Fruit fly (Drosophila melanogaster) whole organism, prepupa: ENCODE data around the gene CG1889.

Experiments
- Blimp-1 ChIP-seq: fragments of 200-800 bp; sonication (Bioruptor generic); optimal IDR thresholded peaks from 3 replicates; lab custom pipeline; 2017; ENCODE audit warnings: missing biosample characterization, missing genetic modification characterization, mild to moderate bottlenecking, moderate library complexity, missing genetic modification reagents
- CG10631 ChIP-seq: fragments of 200-800 bp; sonication (Bioruptor generic); optimal IDR thresholded peaks from 2 replicates; lab custom pipeline; 2016; ENCODE audit warnings: missing biosample characterization, missing genetic modification characterization
- CG10669 ChIP-seq: fragments of 200-800 bp; sonication (Bioruptor generic); optimal IDR thresholded peaks from 3 replicates; lab custom pipeline; 2018; ENCODE audit warnings: missing biosample characterization, mild to moderate bottlenecking, missing genetic modification characterization, moderate library complexity
- CG11762 ChIP-seq: fragments of 200-800 bp; sonication (Bioruptor generic); optimal IDR thresholded peaks from 3 replicates; lab custom pipeline; 2016; ENCODE audit warnings: missing biosample characterization, missing genetic modification characterization; ENCODE audit not compliant: insufficient read depth
- CG15336 ChIP-seq: fragments of 200-800 bp; sonication (Bioruptor generic); IDR thresholded peaks from 2 replicates; pipeline ENCODE4 v1.3.6; 2022; ENCODE audit warnings: missing biosample characterization, missing genetic modification characterization
- CG1621 ChIP-seq: fragments of 200-800 bp; sonication (Bioruptor generic); optimal IDR thresholded peaks from 3 replicates; lab custom pipeline; 2018; ENCODE audit warnings: missing biosample characterization, mild to moderate bottlenecking, missing genetic modification characterization
- CG16779 ChIP-seq: fragments of 200-800 bp; sonication (Bioruptor generic); optimal IDR thresholded peaks from 3 replicates; lab custom pipeline; 2017; ENCODE audit warnings: missing biosample characterization, mild to moderate bottlenecking, missing genetic modification characterization
- CG3032 ChIP-seq: fragments of 200-800 bp; optimal IDR thresholded peaks from 2 replicates; lab custom pipeline; 2019; ENCODE audit warnings: missing biosample characterization, mild to moderate bottlenecking, missing genetic modification characterization, moderate library complexity
- CG34406 ChIP-seq: fragments of 200-800 bp; sonication (Bioruptor generic); optimal IDR thresholded peaks from 3 replicates; lab custom pipeline; 2016; ENCODE audit warnings: missing biosample characterization, missing genetic modification characterization
- CG3919 ChIP-seq: fragments of 200-800 bp; sonication (Bioruptor generic); optimal IDR thresholded peaks from 3 replicates; lab custom pipeline; 2016; ENCODE audit warnings: missing biosample characterization, missing genetic modification characterization
- CG4318 ChIP-seq: fragments of 200-800 bp; sonication (Bioruptor generic); optimal IDR thresholded peaks from 3 replicates; lab custom pipeline; 2017; ENCODE audit warnings: missing biosample characterization, mild to moderate bottlenecking, missing genetic modification characterization
- CG6792 ChIP-seq: fragments of 200-800 bp; sonication (Bioruptor generic); optimal IDR thresholded peaks from 3 replicates; lab custom pipeline; 2016; ENCODE audit warnings: missing biosample characterization, missing genetic modification characterization
- CG6808 ChIP-seq: fragments of 200-800 bp; sonication (Bioruptor generic); optimal IDR thresholded peaks from 3 replicates; lab custom pipeline; 2017; ENCODE audit warnings: missing biosample characterization, missing genetic modification characterization, mild to moderate bottlenecking, moderate library complexity, missing genetic modification reagents
- CG7368 ChIP-seq: fragments of 200-800 bp; sonication (Bioruptor generic); optimal IDR thresholded peaks from 3 replicates; lab custom pipeline; 2016; ENCODE audit warnings: missing biosample characterization, missing genetic modification characterization
- CG8119 ChIP-seq: fragments of 200-800 bp; sonication (Bioruptor generic); IDR thresholded peaks from 3 replicates; pipeline ENCODE4 v1.3.6; 2022; ENCODE audit warnings: missing biosample characterization, missing genetic modification characterization
- CG8319 ChIP-seq: fragments of 200-800 bp; sonication (Bioruptor generic); optimal IDR thresholded peaks from 3 replicates; lab custom pipeline; 2016; ENCODE audit warnings: missing biosample characterization, missing genetic modification characterization
- CG9139 ChIP-seq: fragments of 200-800 bp; sonication (Bioruptor generic); optimal IDR thresholded peaks from 3 replicates; lab custom pipeline; 2017; ENCODE audit warnings: missing biosample characterization, mild to moderate bottlenecking, missing genetic modification characterization
- Eip75B ChIP-seq: fragments of 200-800 bp; sonication (Bioruptor generic); optimal IDR thresholded peaks from 3 replicates; lab custom pipeline; 2016; ENCODE audit warnings: missing biosample characterization, missing genetic modification characterization
- Eip78C ChIP-seq: fragments of 200-800 bp; sonication (Bioruptor generic); peaks from one replicate; lab custom pipeline; 2016; ENCODE audit warnings: missing biosample characterization, missing genetic modification characterization
- Ets21C ChIP-seq: fragments of 200-800 bp; sonication (Bioruptor generic); optimal IDR thresholded peaks from 3 replicates; lab custom pipeline; 2016; ENCODE audit warnings: missing biosample characterization, missing genetic modification characterization
- Ets96B ChIP-seq: fragments of 200-800 bp; optimal IDR thresholded peaks from 2 replicates; lab custom pipeline; 2019; ENCODE audit warnings: missing biosample characterization, mild to moderate bottlenecking, missing genetic modification characterization, moderate library complexity
- Hr39 ChIP-seq: fragments of 200-800 bp; sonication (Bioruptor generic); optimal IDR thresholded peaks from 2 replicates; lab custom pipeline; 2016; ENCODE audit warnings: missing biosample characterization, missing genetic modification characterization
- Lpt ChIP-seq: fragments of 200-800 bp; sonication (Bioruptor generic); optimal IDR thresholded peaks from 3 replicates; lab custom pipeline; 2016; ENCODE audit warnings: missing biosample characterization, missing genetic modification characterization
- OdsH ChIP-seq: fragments of 200-800 bp; sonication (Bioruptor generic); optimal IDR thresholded peaks from 3 replicates; lab custom pipeline; 2016; ENCODE audit warnings: missing biosample characterization, missing genetic modification characterization
- Sox102F ChIP-seq: fragments of 200-800 bp; sonication (Bioruptor generic); optimal IDR thresholded peaks from 2 replicates; lab custom pipeline; 2016; ENCODE audit warnings: missing biosample characterization, mild to moderate bottlenecking, missing genetic modification characterization
- Sox14 ChIP-seq: fragments of 200-800 bp; sonication (Bioruptor generic); optimal IDR thresholded peaks from 3 replicates; lab custom pipeline; 2016; ENCODE audit warnings: missing biosample characterization, missing genetic modification characterization
- Sox15 ChIP-seq: fragments of 200-800 bp; sonication (Bioruptor generic); optimal IDR thresholded peaks from 3 replicates; lab custom pipeline; 2016; ENCODE audit warnings: missing biosample characterization, missing genetic modification characterization
- achi ChIP-seq: fragments of 200-800 bp; sonication (Bioruptor generic); optimal IDR thresholded peaks from 3 replicates; lab custom pipeline; 2016; ENCODE audit warnings: missing biosample characterization, missing genetic modification characterization
- acj6 ChIP-seq: fragments of 200-800 bp; sonication (Bioruptor generic); optimal IDR thresholded peaks from 3 replicates; lab custom pipeline; 2016; ENCODE audit warnings: missing biosample characterization, missing genetic modification characterization
- esn ChIP-seq: fragments of 200-800 bp; sonication (Bioruptor generic); optimal IDR thresholded peaks from 2 replicates; lab custom pipeline; 2016; ENCODE audit warnings: missing biosample characterization, mild to moderate bottlenecking, missing genetic modification characterization, moderate library complexity
- fd59A ChIP-seq: fragments of 200-800 bp; sonication (Bioruptor generic); optimal IDR thresholded peaks from 2 replicates; lab custom pipeline; 2017; ENCODE audit warnings: missing biosample characterization, mild to moderate bottlenecking, missing genetic modification characterization, missing genetic modification reagents
- fkh ChIP-seq: fragments of 200-800 bp; sonication (Bioruptor generic); optimal IDR thresholded peaks from 3 replicates; lab custom pipeline; 2017; ENCODE audit warnings: missing biosample characterization, mild to moderate bottlenecking, missing genetic modification characterization, moderate library complexity
- lz ChIP-seq: fragments of 200-800 bp; sonication (Bioruptor generic); optimal IDR thresholded peaks from 3 replicates; lab custom pipeline; 2016; ENCODE audit warnings: missing biosample characterization, missing genetic modification characterization
- pdm3 ChIP-seq: fragments of 200-800 bp; sonication (Bioruptor generic); optimal IDR thresholded peaks from 3 replicates; lab custom pipeline; 2016; ENCODE audit warnings: missing biosample characterization, missing genetic modification characterization
- salr ChIP-seq, 2 experiments: fragments of 200-800 bp; sonication (Bioruptor generic); optimal IDR thresholded peaks; 3 replicates each; lab custom pipeline; 2016 to 2018; ENCODE audit warnings: missing biosample characterization in 2 of 2, missing genetic modification characterization in 2 of 2, mild to moderate bottlenecking in 1 of 2
- spab ChIP-seq: fragments of 200-800 bp; sonication (Bioruptor generic); optimal IDR thresholded peaks from 2 replicates; lab custom pipeline; 2017; ENCODE audit warnings: missing biosample characterization, mild to moderate bottlenecking, missing genetic modification characterization, missing genetic modification reagents
- ss ChIP-seq, 2 experiments: fragments of 200-800 bp; sonication (Bioruptor generic); optimal IDR thresholded peaks; 2 replicates in 1 of 2; 3 replicates in 1 of 2; lab custom pipeline; 2017 to 2018; ENCODE audit warnings: mild to moderate bottlenecking in 2 of 2, missing biosample characterization in 2 of 2, missing genetic modification characterization in 2 of 2, moderate library complexity in 1 of 2
- svp ChIP-seq: fragments of 200-800 bp; sonication (Bioruptor generic); peaks from one replicate; lab custom pipeline; 2016; ENCODE audit warnings: missing biosample characterization, missing genetic modification characterization
- vri ChIP-seq: fragments of 200-800 bp; sonication (Bioruptor generic); optimal IDR thresholded peaks from 3 replicates; lab custom pipeline; 2016; ENCODE audit warnings: missing biosample characterization, mild to moderate bottlenecking, missing genetic modification characterization

CG1889 gene

DNA sequence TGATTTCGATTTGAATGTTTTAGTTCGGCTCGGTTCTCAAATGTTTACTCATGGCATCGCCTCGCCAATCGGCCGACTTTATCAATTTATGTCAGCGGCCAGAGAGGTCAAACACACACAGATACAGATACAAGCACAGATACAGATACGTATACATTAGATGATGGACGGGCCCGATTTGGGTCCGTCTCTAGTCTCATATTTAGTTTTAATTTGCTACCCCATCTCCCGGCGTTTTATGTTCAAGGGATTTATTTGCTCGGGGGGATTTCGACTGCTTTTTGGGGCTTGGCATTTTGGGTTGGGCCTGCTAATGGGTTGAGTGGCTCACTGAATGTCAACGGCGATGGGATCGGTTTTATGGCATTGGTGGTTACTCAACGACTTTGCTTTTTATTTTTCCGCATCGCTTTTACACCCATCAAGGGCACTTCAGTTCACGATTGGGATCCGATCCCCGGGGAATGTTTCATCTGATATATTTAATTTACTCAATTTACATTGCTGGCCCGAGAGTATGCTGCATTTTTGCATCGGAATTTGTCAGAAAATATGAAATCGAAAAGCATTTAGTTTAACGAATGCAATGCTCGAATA is 32.6 kb upstream of the CG1889 start:
- TF ChIP-seq fkh (peak; percentile 3), Lpt (GFP tag; lab: Kevin White, UChicago) (no peak), svp (GFP tag; lab: Kevin White, UChicago) (peak; percentile 86)

DNA sequence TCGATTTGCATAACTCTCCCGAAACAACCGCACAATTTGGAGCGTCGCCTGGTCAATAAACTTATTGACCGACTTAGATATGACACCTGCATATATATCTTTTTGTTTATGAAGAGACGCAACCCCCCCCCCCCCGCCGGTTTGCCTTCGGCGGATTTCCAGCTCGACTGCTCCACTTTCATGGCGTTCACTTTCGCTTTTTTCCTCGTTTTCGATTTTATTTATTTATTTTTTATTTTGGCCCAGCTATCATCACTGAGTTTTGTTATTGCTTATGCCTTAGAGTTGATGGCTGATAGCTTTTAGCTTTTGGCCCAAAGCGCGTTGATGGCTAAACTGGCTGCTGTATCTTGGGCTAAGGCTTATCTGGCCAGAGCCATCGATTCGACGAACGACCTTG is 10.9 kb downstream of the CG1889 start:
- no peak for TF ChIP-seq CG34406 (GFP tag; lab: Kevin White, UChicago)
- peak; percentile 24 for TF ChIP-seq Blimp-1 (GFP tag; lab: Kevin White, UChicago)
- TF ChIP-seq Ets21C (GFP tag; lab: Kevin White, UChicago), result no peak
- TF ChIP-seq Eip75B (GFP tag; lab: Kevin White, UChicago), result no peak
- TF ChIP-seq CG6792 (GFP tag; lab: Kevin White, UChicago), result no peak

DNA sequence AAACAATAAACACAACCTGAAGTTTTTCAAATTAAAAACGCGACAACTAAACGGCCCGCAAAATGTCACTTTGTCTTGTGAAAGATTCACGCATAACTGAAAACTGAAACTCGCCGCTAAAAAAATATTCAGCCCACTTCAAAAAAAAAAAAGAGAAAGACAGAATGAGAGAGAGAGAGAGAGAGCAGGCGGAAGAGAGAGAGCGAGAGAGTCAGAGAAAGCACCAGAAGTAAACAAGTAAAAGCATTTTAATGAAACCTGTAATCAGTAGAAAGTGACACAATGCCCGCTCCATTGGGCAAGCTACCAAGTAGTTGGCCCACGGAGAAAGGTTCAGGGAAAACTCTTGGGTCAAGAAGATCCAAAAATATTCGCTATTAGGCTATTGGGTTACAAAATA is 12.3 kb downstream of the CG1889 start, which contains the start of gene CG43386:
Gene CG43386, minus strand, starts transcription at position 101 of the 400 bp plus-strand sequence.
- TF ChIP-seq Blimp-1 (GFP tag; lab: Kevin White, UChicago) (peak; percentile 29), Hr39 (GFP tag; lab: Kevin White, UChicago) (no peak)

DNA sequence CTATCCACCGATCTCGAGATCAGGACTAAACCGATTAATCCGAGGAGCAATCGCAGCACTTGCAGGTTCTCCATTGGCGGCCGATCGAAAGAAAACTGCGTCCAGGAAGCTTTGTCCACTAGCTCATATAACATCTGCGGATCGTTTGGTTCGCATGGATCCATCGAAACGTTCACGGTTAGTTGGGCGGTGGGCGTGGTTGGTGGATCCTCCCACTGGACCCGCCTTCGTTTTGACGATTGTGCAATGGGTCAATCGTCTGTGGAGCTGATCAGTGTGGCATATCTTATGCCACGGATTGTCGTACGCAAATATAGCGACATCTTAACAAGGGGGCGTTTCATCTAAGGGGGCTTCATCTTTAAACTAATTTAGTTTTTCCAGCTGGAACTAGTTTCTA is 15.4 kb downstream of the CG1889 start, which contains the start of gene CG15252:
Gene CG15252, minus strand, starts transcription at position 101 of the 400 bp plus-strand sequence.
- no peak for TF ChIP-seq CG8119 (GFP tag; lab: Robert Waterston, UW)
- no peak for TF ChIP-seq CG16779 (tag; lab: Kevin White, UChicago)
- no peak for TF ChIP-seq Ets96B (tag; lab: Kevin White, UChicago)
- TF ChIP-seq CG8319 (GFP tag; lab: Kevin White, UChicago), result no peak
- no peak for TF ChIP-seq CG1621 (tag; lab: Kevin White, UChicago)
- no peak for TF ChIP-seq Blimp-1 (GFP tag; lab: Kevin White, UChicago)
- no peak for TF ChIP-seq salr (GFP tag; optimal IDR thresholded peaks at IDR 0.05; lab: Kevin White, UChicago)
- no peak for TF ChIP-seq Eip75B (GFP tag; lab: Kevin White, UChicago)
- no peak for TF ChIP-seq esn (GFP tag; lab: Kevin White, UChicago)
- TF ChIP-seq CG6808 (GFP tag; lab: Kevin White, UChicago), result no peak
- TF ChIP-seq vri (GFP tag; lab: Kevin White, UChicago), result no peak
- TF ChIP-seq spab, result no peak
- TF ChIP-seq svp (GFP tag; lab: Kevin White, UChicago), result no peak
- no peak for TF ChIP-seq CG10631 (GFP tag; lab: Kevin White, UChicago)
- no peak for TF ChIP-seq Hr39 (GFP tag; lab: Kevin White, UChicago)
- TF ChIP-seq CG4318, result no peak
- no peak for TF ChIP-seq Sox15

DNA sequence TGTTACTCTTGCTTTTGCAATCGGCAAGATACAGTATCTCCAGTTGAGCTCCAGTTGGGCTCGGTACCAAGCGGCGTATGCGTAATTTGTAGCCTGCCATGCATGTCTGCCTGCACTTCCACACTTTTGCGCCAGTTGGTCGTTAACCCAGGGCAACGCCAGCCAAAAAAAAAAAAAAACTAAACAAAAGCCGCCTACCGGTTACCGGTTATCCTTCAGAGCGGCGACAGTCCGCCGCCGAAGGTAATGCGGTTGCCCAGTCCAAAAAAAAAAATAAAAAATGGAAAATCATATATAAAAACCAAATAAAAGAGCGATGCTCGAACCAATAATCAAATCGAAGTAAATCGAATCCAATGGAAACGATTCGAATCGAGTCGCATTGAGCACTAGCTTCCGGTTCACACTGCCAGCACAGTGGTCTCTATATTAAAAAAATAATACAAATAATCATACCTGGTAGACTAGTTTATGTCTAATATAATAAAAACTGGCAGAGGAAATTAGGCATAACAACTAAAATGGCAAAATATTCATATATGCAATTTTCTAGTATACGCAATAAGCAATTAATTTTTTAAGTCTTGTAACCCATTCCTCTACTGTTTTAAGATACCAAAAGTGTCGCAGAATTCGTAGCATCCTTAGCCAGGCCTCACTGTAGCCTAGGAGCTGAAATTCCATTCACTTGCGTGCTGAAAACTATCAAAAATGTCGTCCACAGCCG is 22.5 kb downstream of the CG1889 start:
- TF ChIP-seq Eip75B (GFP tag; lab: Kevin White, UChicago) (peak; percentile 34), CG1621 (tag; lab: Kevin White, UChicago) (no peak), ss (GFP tag; optimal IDR thresholded peaks at IDR 0.05; lab: Kevin White, UChicago) (peak; percentile 14 to 79), CG6808 (GFP tag; lab: Kevin White, UChicago) (peak; percentile 26), Ets96B (tag; lab: Kevin White, UChicago) (peak; percentile 25), acj6 (GFP tag; lab: Kevin White, UChicago) (peak; percentile 18), achi (GFP tag; lab: Kevin White, UChicago) (peak; percentile 22), lz (GFP tag; lab: Kevin White, UChicago) (no peak), CG3919 (GFP tag; lab: Kevin White, UChicago) (peak; percentile 16), CG10669 (GFP tag; lab: Kevin White, UChicago) (peak; percentile 56), Sox102F (GFP tag; lab: Kevin White, UChicago) (no peak), OdsH (GFP tag; lab: Kevin White, UChicago) (peak; percentile 33), CG34406 (GFP tag; lab: Kevin White, UChicago) (peak; percentile 24), CG15336 (GFP tag; lab: Robert Waterston, UW) (0 out of 2 replicates have a peak, but pooled peaks have one; percentile 27), CG7368 (peak; percentile 20), CG3032 (tag; lab: Kevin White, UChicago) (peak; percentile 41), CG9139 (GFP tag; lab: Kevin White, UChicago) (peak; percentile 25), CG8319 (GFP tag; lab: Kevin White, UChicago) (peak; percentile 12), CG10631 (GFP tag; lab: Kevin White, UChicago) (peak; percentile 35), Sox14 (GFP tag; lab: Kevin White, UChicago) (no peak), spab (peak; percentile 38), Eip78C (GFP tag; lab: Kevin White, UChicago) (peak; percentile 86), CG16779 (tag; lab: Kevin White, UChicago) (no peak), pdm3 (GFP tag; lab: Kevin White, UChicago) (peak; percentile 21), CG11762 (GFP tag; lab: Kevin White, UChicago) (peak; percentile 27), fd59A (GFP tag; lab: Kevin White, UChicago) (peak; percentile 36), esn (GFP tag; lab: Kevin White, UChicago) (no peak)
